In genomic region chrX:1856160-1856559, ce11 we compare ENCODE assay signal across 4 worm cellular contexts.
A peak's percentile ranks its signal among the peaks of the same experiment; 100 is the strongest.
TF ChIP-seq lines count a peak whose summit lies in the region.

TSS of gene ceh-39 (minus strand) at chrX:1856172.

TF ChIP-seq in whole organism, L2 larva, 48 proteins besides CTCF, POLR2A, EP300 and RAD21:
- TF ChIP-seq skn-1 (tag; optimal IDR thresholded peaks at IDR 0.05; lab: Kevin White, UChicago) (no peak), unc-55 (GFP tag; optimal IDR thresholded peaks at IDR 0.05; lab: Kevin White, UChicago) (peak; percentile 83), nhr-21 (tag; optimal IDR thresholded peaks at IDR 0.05; lab: Kevin White, UChicago) (no peak), F13H6.1 (tag; optimal IDR thresholded peaks at IDR 0.05; lab: Kevin White, UChicago) (peak; percentile 19), lin-11 (tag; optimal IDR thresholded peaks at IDR 0.05; lab: Kevin White, UChicago) (peak; percentile 39), C34F6.9 (tag; optimal IDR thresholded peaks at IDR 0.05; lab: Kevin White, UChicago) (peak; percentile 75), R02D3.7 (tag; optimal IDR thresholded peaks at IDR 0.05; lab: Kevin White, UChicago) (no peak), mbf-1 (tag; optimal IDR thresholded peaks at IDR 0.05; lab: Kevin White, UChicago) (no peak), ztf-1 (GFP tag; conservative IDR thresholded peaks at IDR 0.05; lab: Robert Waterston, UW) (no peak), gmeb-1 (tag; optimal IDR thresholded peaks at IDR 0.05; lab: Kevin White, UChicago) (peak; percentile 45), snpc-4 (tag; optimal IDR thresholded peaks at IDR 0.05; lab: Kevin White, UChicago) (peak; percentile 27), lin-39 (tag; optimal IDR thresholded peaks at IDR 0.05; lab: Kevin White, UChicago) (no peak), zag-1 (tag; optimal IDR thresholded peaks at IDR 0.05; lab: Kevin White, UChicago) (peak; percentile 29), egl-27 (tag; optimal IDR thresholded peaks at IDR 0.05; lab: Kevin White, UChicago) (peak; percentile 9), nhr-237 (tag; optimal IDR thresholded peaks at IDR 0.05; lab: Kevin White, UChicago) (no peak), nhr-10 (tag; optimal IDR thresholded peaks at IDR 0.05; lab: Kevin White, UChicago) (no peak), crh-2 (tag; optimal IDR thresholded peaks at IDR 0.05; lab: Kevin White, UChicago) (peak; percentile 44), nhr-129 (tag; optimal IDR thresholded peaks at IDR 0.05; lab: Kevin White, UChicago) (peak; percentile 71), ceh-82 (tag; optimal IDR thresholded peaks at IDR 0.05; lab: Kevin White, UChicago) (peak; percentile 31), lsy-2 (tag; optimal IDR thresholded peaks at IDR 0.05; lab: Kevin White, UChicago) (peak; percentile 48 to 57)
TF ChIP-seq in whole organism, L2 larva: peak in this region for 12.

TF ChIP-seq in whole organism, L4 larva, 104 proteins besides CTCF, POLR2A, EP300 and RAD21 (continues in another document):
- TF ChIP-seq lin-29 (GFP tag; IDR thresholded peaks at IDR 0.05; lab: Robert Waterston, UW) (no peak), snpc-1.2 (GFP tag; IDR thresholded peaks at IDR 0.05; lab: Robert Waterston, UW) (no peak), gei-8 (GFP tag; optimal IDR thresholded peaks at IDR 0.05; lab: Kevin White, UChicago) (no peak), arid-1 (GFP tag; conservative IDR thresholded peaks at IDR 0.05; lab: Robert Waterston, UW) (no peak), lin-38 (GFP tag; IDR thresholded peaks at IDR 0.05; lab: Robert Waterston, UW) (peak; percentile 85), nhr-42 (GFP tag; IDR thresholded peaks at IDR 0.05; lab: Robert Waterston, UW) (0 out of 2 replicates have a peak, but pooled peaks have one; percentile 31), mxl-2 (GFP tag; conservative IDR thresholded peaks at IDR 0.05; lab: Robert Waterston, UW) (no peak), ztf-7 (tag; optimal IDR thresholded peaks at IDR 0.05; lab: Kevin White, UChicago) (no peak), lin-1 (GFP tag; IDR thresholded peaks at IDR 0.05; lab: Robert Waterston, UW) (no peak), mes-2 (tag; optimal IDR thresholded peaks at IDR 0.05; lab: Kevin White, UChicago; ENCODE audit: poor library complexity, severe bottlenecking) (peak; percentile 62), D1046.2 (GFP tag; IDR thresholded peaks at IDR 0.05; lab: Robert Waterston, UW) (no peak), dmd-6 (GFP tag; IDR thresholded peaks at IDR 0.05; lab: Robert Waterston, UW) (no peak; the same call in 1 of the 2 replicates), zag-1 (tag; optimal IDR thresholded peaks at IDR 0.05; lab: Kevin White, UChicago) (no peak), pha-4 (GFP tag; IDR thresholded peaks at IDR 0.05; lab: Robert Waterston, UW) (no peak), pha-4 (tag; optimal IDR thresholded peaks at IDR 0.05; lab: Kevin White, UChicago) (no peak), ctbp-1 (GFP tag; IDR thresholded peaks at IDR 0.05; lab: Robert Waterston, UW) (no peak), lim-7 (GFP tag; IDR thresholded peaks at IDR 0.05; lab: Robert Waterston, UW) (no peak), nhr-25 (tag; optimal IDR thresholded peaks at IDR 0.05; lab: Kevin White, UChicago; ENCODE audit: borderline replicate concordance, insufficient read depth) (no peak), ceh-44 (GFP tag; IDR thresholded peaks at IDR 0.05; lab: Robert Waterston, UW) (no peak), hlh-30 (tag; optimal IDR thresholded peaks at IDR 0.05; lab: Kevin White, UChicago; ENCODE audit: insufficient read depth) (peak; percentile 41), attf-4 (tag; optimal IDR thresholded peaks at IDR 0.05; lab: Kevin White, UChicago) (no peak), Y5F2A.4 (GFP tag; optimal IDR thresholded peaks at IDR 0.05; lab: Kevin White, UChicago) (no peak), aha-1 (tag; lab: Kevin White, UChicago) (peak; percentile 86), skn-1 (tag; optimal IDR thresholded peaks at IDR 0.05; lab: Kevin White, UChicago) (no peak), madf-9 (GFP tag; conservative IDR thresholded peaks at IDR 0.05; lab: Robert Waterston, UW) (no peak)

TF ChIP-seq in whole organism, late embryonic, 69 proteins besides CTCF, POLR2A, EP300 and RAD21 (continues in another document):
- no peak for TF ChIP-seq syd-9 (tag; optimal IDR thresholded peaks at IDR 0.05; lab: Kevin White, UChicago)
- TF ChIP-seq ceh-2 (tag; optimal IDR thresholded peaks at IDR 0.05; lab: Kevin White, UChicago) = peak; percentile 44
- TF ChIP-seq zip-5 (tag; optimal IDR thresholded peaks at IDR 0.05; lab: Kevin White, UChicago) = no peak
- no peak for TF ChIP-seq ets-4 (tag; optimal IDR thresholded peaks at IDR 0.05; lab: Kevin White, UChicago)
- TF ChIP-seq hlh-8 (tag; optimal IDR thresholded peaks at IDR 0.05; lab: Kevin White, UChicago) = no peak
- TF ChIP-seq ceh-34 (tag; optimal IDR thresholded peaks at IDR 0.05; lab: Kevin White, UChicago) = peak; percentile 59
- TF ChIP-seq madf-2 (tag; optimal IDR thresholded peaks at IDR 0.05; lab: Kevin White, UChicago) = no peak
- no peak for TF ChIP-seq unc-86 (tag; optimal IDR thresholded peaks at IDR 0.05; lab: Kevin White, UChicago)
- no peak for TF ChIP-seq che-1 (tag; optimal IDR thresholded peaks at IDR 0.05; lab: Kevin White, UChicago)
- no peak for TF ChIP-seq K09A11.1 (tag; optimal IDR thresholded peaks at IDR 0.05; lab: Kevin White, UChicago; ENCODE audit: insufficient read depth)
- no peak for TF ChIP-seq npax-4 (tag; optimal IDR thresholded peaks at IDR 0.05; lab: Kevin White, UChicago)
- TF ChIP-seq ceh-24 (tag; optimal IDR thresholded peaks at IDR 0.05; lab: Kevin White, UChicago) = no peak
- TF ChIP-seq pat-9 (tag; optimal IDR thresholded peaks at IDR 0.05; lab: Kevin White, UChicago) = no peak
- peak; percentile 3 for TF ChIP-seq fkh-6 (tag; optimal IDR thresholded peaks at IDR 0.05; lab: Kevin White, UChicago)
- no peak for TF ChIP-seq dve-1 (tag; optimal IDR thresholded peaks at IDR 0.05; lab: Kevin White, UChicago)
- TF ChIP-seq unc-3 (GFP tag; conservative IDR thresholded peaks at IDR 0.05; lab: Robert Waterston, UW) = no peak; the same call in 1 of the 2 replicates
- no peak for TF ChIP-seq unc-3 (tag; optimal IDR thresholded peaks at IDR 0.05; lab: Kevin White, UChicago)
- peak; percentile 74 for TF ChIP-seq ref-2 (tag; optimal IDR thresholded peaks at IDR 0.05; lab: Kevin White, UChicago)
- TF ChIP-seq sdc-2 (tag; optimal IDR thresholded peaks at IDR 0.05; lab: Kevin White, UChicago) = peak; percentile 94
- no peak for TF ChIP-seq sox-4 (tag; optimal IDR thresholded peaks at IDR 0.05; lab: Kevin White, UChicago)
- TF ChIP-seq C08G9.2 (tag; optimal IDR thresholded peaks at IDR 0.05; lab: Kevin White, UChicago) = peak; percentile 37
- TF ChIP-seq ztf-16 (tag; optimal IDR thresholded peaks at IDR 0.05; lab: Kevin White, UChicago) = no peak
- no peak for TF ChIP-seq ceh-6 (GFP tag; optimal IDR thresholded peaks at IDR 0.05; lab: Kevin White, UChicago)
- no peak for TF ChIP-seq pha-2 (tag; optimal IDR thresholded peaks at IDR 0.05; lab: Kevin White, UChicago)
- no peak for TF ChIP-seq mec-3 (tag; optimal IDR thresholded peaks at IDR 0.05; lab: Kevin White, UChicago; ENCODE audit: borderline replicate concordance)
- no peak for TF ChIP-seq pax-1 (tag; optimal IDR thresholded peaks at IDR 0.05; lab: Kevin White, UChicago)
- no peak for TF ChIP-seq tbx-7 (tag; optimal IDR thresholded peaks at IDR 0.05; lab: Kevin White, UChicago)
- TF ChIP-seq pha-4 (tag; optimal IDR thresholded peaks at IDR 0.05; lab: Kevin White, UChicago) = no peak

TF ChIP-seq in whole organism, mixed stage, embryonic, 35 proteins besides CTCF, POLR2A, EP300 and RAD21 (continues in another document):
- TF ChIP-seq flh-1 (GFP tag; optimal IDR thresholded peaks at IDR 0.05; lab: Kevin White, UChicago) (no peak), cnd-1 (tag; optimal IDR thresholded peaks at IDR 0.05; lab: Kevin White, UChicago) (peak; percentile 14), pha-4 (tag; optimal IDR thresholded peaks at IDR 0.05; lab: Kevin White, UChicago) (peak; percentile 64), nhr-2 (tag; optimal IDR thresholded peaks at IDR 0.05; lab: Kevin White, UChicago) (peak; percentile 34), lsy-2 (tag; optimal IDR thresholded peaks at IDR 0.05; lab: Kevin White, UChicago) (peak; percentile 18), hlh-1 (tag; optimal IDR thresholded peaks at IDR 0.05; lab: Kevin White, UChicago) (peak; percentile 42), unc-39 (tag; optimal IDR thresholded peaks at IDR 0.05; lab: Kevin White, UChicago) (no peak), elt-1 (tag; optimal IDR thresholded peaks at IDR 0.05; lab: Kevin White, UChicago; ENCODE audit: borderline replicate concordance, insufficient read depth) (no peak), mep-1 (tag; optimal IDR thresholded peaks at IDR 0.05; lab: Kevin White, UChicago) (peak; percentile 64), zip-8 (tag; optimal IDR thresholded peaks at IDR 0.05; lab: Kevin White, UChicago) (no peak), tbx-8 (GFP tag; optimal IDR thresholded peaks at IDR 0.05; lab: Kevin White, UChicago) (peak; percentile 11), sptf-1 (tag; optimal IDR thresholded peaks at IDR 0.05; lab: Kevin White, UChicago) (peak; percentile 67), ceh-39 (tag; optimal IDR thresholded peaks at IDR 0.05; lab: Kevin White, UChicago) (no peak), sem-2 (GFP tag; optimal IDR thresholded peaks at IDR 0.05; lab: Kevin White, UChicago) (no peak), lin-32 (GFP tag; optimal IDR thresholded peaks at IDR 0.05; lab: Kevin White, UChicago) (no peak), nhr-28 (tag; optimal IDR thresholded peaks at IDR 0.05; lab: Kevin White, UChicago) (no peak), unc-120 (tag; optimal IDR thresholded peaks at IDR 0.05; lab: Kevin White, UChicago; ENCODE audit: poor library complexity, severe bottlenecking) (peak; percentile 44), ztf-11 (tag; optimal IDR thresholded peaks at IDR 0.05; lab: Kevin White, UChicago) (no peak), mab-5 (tag; optimal IDR thresholded peaks at IDR 0.05; lab: Kevin White, UChicago) (no peak), unc-62 (GFP tag; optimal IDR thresholded peaks at IDR 0.05; lab: Kevin White, UChicago) (peak; percentile 27), ham-2 (GFP tag; optimal IDR thresholded peaks at IDR 0.05; lab: Kevin White, UChicago) (no peak), drap-1 (GFP tag; optimal IDR thresholded peaks at IDR 0.05; lab: Kevin White, UChicago) (peak; percentile 53), nhr-12 (tag; optimal IDR thresholded peaks at IDR 0.05; lab: Kevin White, UChicago) (no peak), nhr-237 (tag; optimal IDR thresholded peaks at IDR 0.05; lab: Kevin White, UChicago) (peak; percentile 27), snpc-4 (tag; optimal IDR thresholded peaks at IDR 0.05; lab: Kevin White, UChicago) (no peak), bed-3 (GFP tag; optimal IDR thresholded peaks at IDR 0.05; lab: Kevin White, UChicago) (no peak), blmp-1 (tag; optimal IDR thresholded peaks at IDR 0.05; lab: Kevin White, UChicago) (no peak), nhr-76 (tag; optimal IDR thresholded peaks at IDR 0.05; lab: Kevin White, UChicago) (no peak), ces-1 (GFP tag; optimal IDR thresholded peaks at IDR 0.05; lab: Kevin White, UChicago) (peak; percentile 49), M03D4.4 (tag; optimal IDR thresholded peaks at IDR 0.05; lab: Kevin White, UChicago) (peak; percentile 40), ceh-83 (GFP tag; optimal IDR thresholded peaks at IDR 0.05; lab: Kevin White, UChicago) (no peak)
